Fruit fly (Drosophila melanogaster) Kc167 (cell line): ENCODE results near the gene CG42613.

Experiments used
- Myc ChIP-seq: fragments of >200 bp; optimal IDR thresholded peaks from 2 replicates; lab custom pipeline; 2017; ENCODE audit warnings: missing external identifiers
- Sin3A ChIP-seq: fragments of >200 bp; optimal IDR thresholded peaks from 2 replicates; lab custom pipeline; 2018; ENCODE audit warnings: missing external identifiers
- h ChIP-seq: fragments of >200 bp; optimal IDR thresholded peaks from 3 replicates; lab custom pipeline; 2018; ENCODE audit warnings: missing external identifiers
- insv ChIP-seq: fragments of >200 bp; optimal IDR thresholded peaks from 3 replicates; lab custom pipeline; 2018; ENCODE audit warnings: missing external identifiers
- psq ChIP-seq: fragments of >200 bp; optimal IDR thresholded peaks from 2 replicates; lab custom pipeline; 2017; ENCODE audit warnings: missing external identifiers
- ttk ChIP-seq: sonication (Bioruptor generic); optimal IDR thresholded peaks from 2 replicates; lab custom pipeline; 2017; ENCODE audit warnings: missing external identifiers

Gene CG42613

DNA sequence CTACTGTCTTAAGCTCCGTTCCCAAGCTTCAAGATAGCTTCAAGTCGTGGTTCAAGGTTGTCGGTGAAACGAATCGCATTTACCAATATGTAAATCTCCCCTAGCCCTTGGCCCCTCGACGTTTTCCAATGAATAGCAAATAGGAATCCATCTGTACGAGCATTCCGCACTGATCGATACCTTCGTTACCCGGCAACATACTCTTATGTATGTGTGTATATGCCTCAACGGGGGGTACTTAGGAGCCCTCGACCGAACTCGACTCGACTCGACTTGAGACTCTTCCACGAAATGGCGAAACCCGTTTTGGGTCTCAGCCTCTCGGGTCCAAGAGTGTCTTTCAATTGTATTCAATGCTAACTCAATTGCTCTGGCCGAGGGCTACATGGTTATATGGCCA, 72.7 kb downstream of the CG42613 start:
- TF ChIP-seq h (no peak), ttk (lab: Kevin White, UChicago) (no peak), psq (lab: Kevin White, UChicago) (no peak), insv (lab: Kevin White, UChicago) (no peak), Sin3A (lab: Kevin White, UChicago) (no peak), Myc (lab: Kevin White, UChicago) (no peak)

DNA sequence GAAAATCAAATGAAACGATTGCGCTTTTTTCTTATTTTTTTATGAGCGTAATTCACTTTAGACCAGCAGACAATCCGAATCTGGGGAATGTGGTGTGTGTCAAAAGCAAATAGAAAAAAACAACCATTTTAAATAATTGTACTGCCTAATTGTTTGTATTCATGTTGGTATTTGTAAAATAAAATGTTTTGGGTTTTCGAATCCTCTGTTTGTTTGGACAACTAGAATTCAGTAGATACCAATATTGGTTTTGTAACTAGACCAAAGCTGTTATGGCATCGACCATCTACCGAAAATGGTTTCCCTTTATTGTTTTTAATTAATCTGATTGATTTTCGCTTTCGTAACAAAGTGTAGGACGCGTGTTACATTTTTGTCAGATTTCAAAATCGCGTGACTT, 81.9 kb downstream of the CG42613 start:
- no peak for TF ChIP-seq h
- TF ChIP-seq ttk (lab: Kevin White, UChicago), result no peak
- no peak for TF ChIP-seq Myc (lab: Kevin White, UChicago)
- no peak for TF ChIP-seq psq (lab: Kevin White, UChicago)
- no peak for TF ChIP-seq insv (lab: Kevin White, UChicago)

DNA sequence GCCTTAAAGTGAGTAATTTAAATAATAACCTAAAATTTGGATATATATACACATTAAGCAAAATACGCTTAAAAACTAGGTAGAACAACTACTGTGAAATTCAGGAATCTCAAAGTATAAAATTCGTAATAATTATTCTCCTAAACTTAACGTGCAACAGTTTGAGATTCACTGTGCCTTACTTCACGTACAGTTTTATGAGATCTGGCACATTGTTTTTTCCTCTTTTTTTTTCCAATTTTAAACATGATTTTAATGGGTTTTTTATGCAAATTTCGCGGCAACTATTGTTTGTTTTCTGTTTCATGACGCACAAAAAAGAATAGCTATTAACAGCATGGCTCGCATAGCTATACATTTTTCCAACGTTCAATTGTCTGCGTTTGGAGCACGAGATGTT, 82.9 kb downstream of the CG42613 start:
- TF ChIP-seq Myc (lab: Kevin White, UChicago), result no peak
- TF ChIP-seq Sin3A (lab: Kevin White, UChicago), result no peak
- no peak for TF ChIP-seq insv (lab: Kevin White, UChicago)
- no peak for TF ChIP-seq psq (lab: Kevin White, UChicago)
- no peak for TF ChIP-seq h
- TF ChIP-seq ttk (lab: Kevin White, UChicago), result no peak

DNA sequence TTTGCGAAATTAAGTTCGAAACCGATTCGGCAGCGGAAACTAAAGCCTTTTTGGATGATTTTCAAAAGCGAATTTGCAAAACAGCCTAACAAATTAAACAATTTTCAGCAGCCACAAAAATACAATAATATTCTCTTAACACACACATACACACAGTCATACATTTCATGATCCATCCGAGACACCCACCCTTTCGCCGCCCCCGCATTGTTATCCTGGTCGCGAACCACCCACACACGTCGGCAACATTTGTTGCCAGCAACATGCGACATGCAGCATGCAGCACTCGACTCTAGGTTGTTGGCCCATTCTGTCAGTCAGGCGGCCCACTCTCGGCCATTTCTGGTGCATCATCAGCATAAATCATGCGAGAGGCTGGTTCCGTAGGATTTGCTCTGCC, 85.0 kb downstream of the CG42613 start:
- TF ChIP-seq h (no peak), psq (lab: Kevin White, UChicago) (no peak)

DNA sequence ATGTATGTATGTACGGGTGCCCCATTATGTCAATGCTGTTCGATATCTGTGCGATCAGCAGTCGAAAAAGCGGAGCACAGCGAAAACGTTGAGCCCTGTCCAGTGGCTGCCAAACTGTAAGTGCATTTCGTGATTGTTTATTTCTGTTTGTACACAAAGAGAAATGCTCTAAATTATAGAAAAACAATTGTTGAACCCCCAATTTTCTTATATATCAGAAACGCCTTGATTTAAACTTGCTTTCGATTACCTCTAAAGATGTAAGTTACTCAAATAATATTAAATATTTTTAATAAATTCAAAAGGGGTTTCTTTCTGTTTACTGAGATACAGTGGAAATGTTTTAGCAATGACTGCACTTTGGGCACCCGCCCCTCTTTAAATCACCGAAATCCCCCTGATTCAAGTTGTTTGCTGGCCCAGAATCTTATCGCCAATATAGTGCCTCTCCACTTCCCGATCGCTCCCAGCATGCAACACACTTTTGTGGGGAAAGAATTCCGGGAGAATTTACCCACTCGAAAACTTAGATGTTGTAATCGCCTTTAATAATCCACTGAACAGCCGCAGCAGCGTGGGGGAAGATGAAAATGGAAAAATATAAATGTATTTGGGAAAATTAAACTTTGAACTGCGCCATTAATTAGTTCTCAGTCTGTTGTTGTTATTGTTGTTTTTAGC, 85.9 kb downstream of the CG42613 start:
- TF ChIP-seq Myc (lab: Kevin White, UChicago), result no peak
- TF ChIP-seq psq (lab: Kevin White, UChicago), result no peak
- TF ChIP-seq ttk (lab: Kevin White, UChicago), result no peak
- TF ChIP-seq insv (lab: Kevin White, UChicago), result no peak
- TF ChIP-seq h, result no peak
- TF ChIP-seq Sin3A (lab: Kevin White, UChicago), result no peak

DNA sequence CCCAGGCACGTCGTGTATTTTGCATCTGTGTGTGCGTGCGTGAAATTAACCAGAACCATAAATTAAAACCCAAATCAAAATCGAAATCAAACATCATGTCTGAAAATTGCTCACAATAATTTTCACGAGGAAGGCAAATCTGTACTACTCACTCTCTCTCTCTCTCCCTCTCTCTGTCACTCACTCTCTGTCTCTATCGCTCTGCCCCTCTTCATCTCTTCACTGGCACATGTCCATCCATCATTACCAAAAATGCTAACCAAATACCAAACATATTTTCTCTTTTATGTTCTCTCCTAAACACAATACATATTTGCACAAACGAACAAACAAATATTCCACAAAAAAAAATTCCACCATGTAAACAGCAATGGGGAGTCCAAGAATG, 86.4 kb downstream of the CG42613 start:
- TF ChIP-seq psq (lab: Kevin White, UChicago) (no peak), h (no peak)

DNA sequence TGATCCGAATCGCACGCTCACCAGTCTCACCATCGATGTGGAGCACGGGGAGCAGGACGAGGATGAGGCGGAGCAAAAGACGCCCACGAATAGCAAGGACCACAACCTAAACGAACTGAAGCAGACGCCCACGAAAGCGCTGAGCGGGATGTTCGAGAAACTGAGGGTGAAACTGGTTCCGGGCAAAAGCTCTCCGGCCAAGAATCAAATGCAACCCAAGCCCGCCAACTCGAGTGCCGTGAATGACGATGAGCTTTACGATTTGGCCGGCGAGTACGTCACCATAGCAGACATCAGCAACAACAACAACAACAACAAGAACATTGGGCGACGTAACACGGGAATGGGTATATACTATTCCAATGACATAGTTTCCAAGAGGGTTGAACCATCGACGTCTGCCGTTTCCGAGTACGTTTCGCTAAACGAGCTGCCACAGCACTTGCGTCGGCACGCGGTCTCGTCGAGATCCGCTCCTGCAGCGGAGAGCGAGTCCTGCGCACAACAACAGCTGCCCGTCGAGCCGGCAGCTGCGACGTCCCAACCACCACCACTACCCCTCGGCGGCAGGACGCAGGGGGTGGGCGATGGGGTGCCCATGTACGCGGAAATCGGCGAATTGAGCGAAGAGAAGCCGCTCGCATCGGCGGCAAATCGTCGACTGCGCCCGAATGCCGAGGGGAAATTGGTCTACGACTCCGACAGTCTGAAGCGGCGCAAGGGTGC, 88.5 kb downstream of the CG42613 start:
- TF ChIP-seq ttk (lab: Kevin White, UChicago), result no peak
- TF ChIP-seq Myc (lab: Kevin White, UChicago), result no peak
- no peak for TF ChIP-seq insv (lab: Kevin White, UChicago)
- TF ChIP-seq h, result no peak
- no peak for TF ChIP-seq Sin3A (lab: Kevin White, UChicago)
- no peak for TF ChIP-seq psq (lab: Kevin White, UChicago)

DNA sequence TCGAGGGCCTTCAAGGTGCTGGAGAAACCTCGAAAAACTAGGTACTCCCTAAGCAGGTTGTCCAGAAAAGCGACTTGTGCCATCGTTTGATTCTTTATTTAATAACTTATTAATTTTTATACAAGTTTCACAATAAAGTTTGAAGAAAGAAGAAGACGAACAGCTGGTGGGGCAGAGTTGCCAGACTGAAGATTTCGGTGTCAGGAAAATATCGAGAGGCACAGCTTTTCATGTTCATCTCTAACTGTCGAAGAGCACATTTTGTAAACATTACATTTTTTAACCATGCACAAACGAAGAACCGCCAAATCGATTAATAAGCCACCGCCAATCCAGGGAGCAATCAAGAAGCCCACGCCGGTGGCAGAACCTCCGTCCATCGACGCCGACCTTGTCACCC, 94.9 kb downstream of the CG42613 start, which contains the start of the genes CG6005 and CG14286:
Gene CG6005, minus strand, starts transcription at position 169 of the 400 bp plus-strand sequence.
Gene CG14286, plus strand, starts transcription at position 231 of the 400 bp plus-strand sequence.
- no peak for TF ChIP-seq Myc (lab: Kevin White, UChicago)

DNA sequence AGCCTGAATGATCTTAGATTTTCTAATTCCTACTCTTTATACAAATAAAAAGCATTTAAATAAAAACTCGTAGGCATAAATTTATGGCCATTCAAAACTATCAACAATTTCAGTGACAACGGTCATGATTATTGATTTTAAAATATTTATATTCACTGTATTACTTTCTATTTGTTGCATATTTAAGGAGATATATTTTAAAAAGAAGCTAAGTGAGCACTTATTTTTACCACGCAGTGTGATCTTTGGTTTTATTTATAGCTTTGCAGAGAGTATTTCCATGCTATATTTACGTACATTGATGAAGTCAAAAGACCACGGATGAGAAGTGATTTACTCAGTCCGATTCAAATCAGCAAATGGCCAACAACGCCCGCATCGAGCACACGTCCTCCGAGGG, 95.8 kb downstream of the CG42613 start, which contains the start of gene CG14285:
Gene CG14285, plus strand, starts transcription at position 339 of the 400 bp plus-strand sequence.
- TF ChIP-seq Sin3A (lab: Kevin White, UChicago) (no peak), Myc (lab: Kevin White, UChicago) (no peak), h (no peak), insv (lab: Kevin White, UChicago) (no peak), ttk (lab: Kevin White, UChicago) (no peak), psq (lab: Kevin White, UChicago) (no peak)

DNA sequence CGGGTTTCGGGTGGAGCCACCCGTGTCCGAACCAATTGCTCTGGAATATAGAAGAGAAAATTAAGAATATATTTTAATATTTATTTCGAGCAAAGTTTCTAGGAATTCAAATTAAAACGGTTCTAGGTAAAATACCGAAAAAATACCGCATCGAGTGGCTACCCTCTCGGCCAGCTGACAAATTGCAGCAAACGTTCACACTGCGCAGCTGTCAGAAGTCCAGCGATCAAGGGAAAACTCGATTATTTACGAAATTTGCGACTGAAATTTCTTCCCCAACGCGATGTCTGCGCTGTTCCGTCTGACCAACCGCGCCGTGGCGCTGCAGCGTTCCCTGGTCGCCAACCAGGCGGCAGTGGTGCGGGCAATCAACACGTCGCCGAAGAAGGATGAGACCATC, 98.2 kb downstream of the CG42613 start, which contains the start of gene NP15.6:
Gene NP15.6, plus strand, starts transcription at position 204 of the 400 bp plus-strand sequence.
- TF ChIP-seq psq (lab: Kevin White, UChicago), result no peak
- no peak for TF ChIP-seq insv (lab: Kevin White, UChicago)
- no peak for TF ChIP-seq Myc (lab: Kevin White, UChicago)
- TF ChIP-seq h, result no peak
- no peak for TF ChIP-seq ttk (lab: Kevin White, UChicago)
- no peak for TF ChIP-seq Sin3A (lab: Kevin White, UChicago)
